Worm (Caenorhabditis elegans) whole organism, L1 larva: ENCODE data around the gene ttr-40.

Experiments
- ama-1 ChIP-seq: fragments of 150-350 bp; optimal IDR thresholded peaks from 2 replicates; lab custom pipeline; 2014
- ceh-82 ChIP-seq, 3 experiments: fragments of 150-350 bp in 1 of 3; sonication (generic microtip) in 2 of 3; optimal IDR thresholded peaks; 2 replicates each; lab custom pipeline; 2014 to 2017; ENCODE audit warnings: missing biosample characterization in 3 of 3, missing genetic modification characterization in 3 of 3
- dpl-1 ChIP-seq, 3 experiments: fragments of 150-350 bp in 2 of 3; sonication (generic microtip) in 1 of 3; optimal IDR thresholded peaks; 2 replicates each; lab custom pipeline; 2014 to 2017; ENCODE audit warnings: missing biosample characterization in 3 of 3, missing genetic modification characterization in 3 of 3, missing genetic modification reagents in 3 of 3
- efl-1 ChIP-seq, 4 experiments: fragments of 150-350 bp; optimal IDR thresholded peaks in 3 of 4; peaks in 1 of 4; 1 replicate in 1 of 4; 2 replicates in 3 of 4; lab custom pipeline; 2014; ENCODE audit warnings: missing biosample characterization in 2 of 4, missing genetic modification characterization in 2 of 4, missing genetic modification reagents in 2 of 4
- egl-27 ChIP-seq, 2 experiments: fragments of 150-350 bp in 1 of 2; sonication (generic microtip); optimal IDR thresholded peaks; 3 replicates each; lab custom pipeline; 2017 to 2018; ENCODE audit warnings: missing biosample characterization in 2 of 2, missing genetic modification characterization in 2 of 2, missing genetic modification reagents in 2 of 2
- fkh-10 ChIP-seq: sonication (generic microtip); optimal IDR thresholded peaks from 2 replicates; lab custom pipeline; 2017; ENCODE audit warnings: missing biosample characterization, missing genetic modification reagents, missing genetic modification characterization
- fkh-8 ChIP-seq: sonication (generic microtip); optimal IDR thresholded peaks from 2 replicates; lab custom pipeline; 2016; ENCODE audit warnings: mild to moderate bottlenecking, missing genetic modification characterization, missing compliant biosample characterization
- lin-39 ChIP-seq: fragments of 150-350 bp; optimal IDR thresholded peaks from 2 replicates; lab custom pipeline; 2014; ENCODE audit warnings: missing biosample characterization, missing genetic modification reagents, missing genetic modification characterization
- skn-1 ChIP-seq: fragments of 150-350 bp; optimal IDR thresholded peaks from 2 replicates; lab custom pipeline; 2014; ENCODE audit warnings: missing biosample characterization, missing genetic modification characterization
- snpc-4 ChIP-seq: fragments of 150-350 bp; optimal IDR thresholded peaks from 2 replicates; lab custom pipeline; 2014; ENCODE audit warnings: missing biosample characterization, missing genetic modification characterization
- sptf-1 ChIP-seq: fragments of 150-350 bp; optimal IDR thresholded peaks from 2 replicates; lab custom pipeline; 2014; ENCODE audit warnings: missing biosample characterization, missing genetic modification characterization
- unc-130 ChIP-seq: fragments of 150-350 bp; optimal IDR thresholded peaks from 2 replicates; lab custom pipeline; 2017; ENCODE audit warnings: missing biosample characterization, missing genetic modification characterization, inconsistent platforms
- unc-62 ChIP-seq: fragments of 150-350 bp; optimal IDR thresholded peaks from 2 replicates; lab custom pipeline; 2014; ENCODE audit warnings: missing biosample characterization, missing genetic modification reagents, missing genetic modification characterization
- ztf-4 ChIP-seq: fragments of 150-350 bp; optimal IDR thresholded peaks from 2 replicates; lab custom pipeline; 2014; ENCODE audit warnings: missing biosample characterization, missing genetic modification characterization

DNA sequence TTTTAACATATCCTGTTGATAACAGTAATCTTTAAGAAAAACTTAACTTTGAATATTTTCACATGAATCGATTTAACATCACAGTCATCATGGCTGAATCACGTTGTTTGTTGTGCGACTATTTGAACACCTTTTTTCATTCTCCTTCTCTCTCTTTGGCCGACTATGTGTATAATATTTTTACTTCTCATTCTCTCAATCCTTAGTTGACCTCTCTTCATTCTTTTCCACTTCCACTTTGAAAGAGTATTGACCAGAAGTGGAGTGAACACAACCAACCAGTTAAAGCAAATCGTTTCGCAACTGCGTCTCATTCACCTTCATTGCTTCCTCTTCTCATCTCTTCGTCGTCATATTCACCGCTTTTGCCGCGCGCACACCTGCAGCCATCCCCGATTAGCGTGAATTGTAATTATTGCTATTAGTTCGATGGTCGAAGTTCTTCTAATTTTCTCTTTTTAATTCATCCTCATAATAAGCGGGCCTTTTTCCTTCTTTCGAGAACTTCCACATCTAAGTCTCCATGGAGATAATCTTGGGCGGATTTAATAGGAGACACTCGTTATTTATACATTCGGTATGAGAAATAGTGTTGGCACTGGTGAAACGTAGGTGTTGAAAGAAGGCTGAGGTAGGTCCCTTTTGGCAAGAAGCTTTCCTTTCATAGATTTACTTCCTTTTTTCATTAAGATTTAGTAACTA, 39.8 kb upstream of the ttr-40 start:
- TF ChIP-seq lin-39 (tag; lab: Kevin White, UChicago) (no peak), skn-1 (no peak), fkh-8 (tag; lab: Kevin White, UChicago) (peak; percentile 28), unc-62 (no peak), ztf-4 (tag; lab: Kevin White, UChicago) (no peak), snpc-4 (tag; lab: Kevin White, UChicago) (no peak), efl-1 (optimal IDR thresholded peaks at IDR 0.05; lab: Kevin White, UChicago) (no peak), efl-1 (GFP tag; optimal IDR thresholded peaks at IDR 0.05 in 1 of 2; lab: Kevin White, UChicago) (no peak), ama-1 (lab: Kevin White, UChicago) (no peak), ceh-82 (tag; optimal IDR thresholded peaks at IDR 0.05; lab: Kevin White, UChicago) (no peak), dpl-1 (GFP tag; optimal IDR thresholded peaks at IDR 0.05; lab: Kevin White, UChicago) (no peak), egl-27 (tag; optimal IDR thresholded peaks at IDR 0.05; lab: Kevin White, UChicago) (no peak), unc-130 (tag; lab: Kevin White, UChicago) (no peak), sptf-1 (no peak), fkh-10 (GFP tag; lab: Kevin White, UChicago) (no peak)
